Worm (Caenorhabditis elegans): ENCODE data around the gene ilys-3.

ilys-3 gene

DNA sequence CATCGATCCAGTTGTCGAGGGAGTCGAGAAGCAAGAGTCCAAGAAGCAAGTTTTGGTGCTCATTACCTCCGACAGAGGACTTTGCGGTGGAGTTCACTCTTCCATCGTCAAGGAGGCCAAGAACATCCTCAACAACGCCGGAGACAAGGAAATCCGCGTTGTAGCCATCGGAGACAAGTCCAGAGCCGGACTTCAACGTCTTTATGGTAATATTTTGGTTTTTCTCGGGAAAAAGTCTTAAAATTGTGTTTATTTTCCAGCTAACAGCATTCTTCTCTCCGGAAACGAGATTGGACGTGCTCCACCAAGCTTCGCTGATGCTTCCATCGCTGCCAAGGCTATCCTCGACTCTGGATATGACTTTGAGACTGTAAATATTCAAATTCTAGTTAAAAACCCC, 31.8 kb downstream of the ilys-3 start:
- TF ChIP-seq ceh-13 (GFP tag; optimal IDR thresholded peaks at IDR 0.05) (no peak), tbx-37 (GFP tag; conservative IDR thresholded peaks at IDR 0.05) (no peak), F13C5.2 (tag; optimal IDR thresholded peaks at IDR 0.05) (no peak), aly-1 (tag; optimal IDR thresholded peaks at IDR 0.05) (no peak)

DNA sequence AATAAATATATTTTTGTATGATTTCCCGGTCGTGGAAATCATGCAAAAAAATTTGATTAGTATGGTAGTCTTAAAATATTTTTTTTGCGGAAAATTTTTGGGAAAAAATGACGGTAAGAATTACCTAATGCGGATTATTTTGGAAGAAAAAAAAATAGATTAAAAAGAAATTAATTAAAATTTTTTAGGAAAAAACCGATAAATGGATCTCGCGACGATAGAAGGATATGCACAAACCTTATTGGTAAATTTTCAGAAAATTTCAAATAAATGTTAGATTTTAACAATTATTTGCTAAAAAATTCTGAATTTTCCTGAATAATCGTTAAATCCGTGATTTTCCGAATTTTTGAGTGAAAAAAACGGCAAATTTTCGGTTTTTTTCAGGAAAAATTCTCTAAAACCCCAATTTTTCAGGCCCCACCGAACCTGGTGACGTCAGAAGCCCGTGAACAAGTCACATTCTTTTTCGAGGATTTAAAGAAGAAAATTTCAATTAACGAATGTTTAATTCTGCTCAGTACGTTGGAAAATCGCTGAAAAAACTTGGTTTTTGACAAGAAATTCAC, 33.4 kb downstream of the ilys-3 start, which contains the start of gene Y69A2AR.16:
Y69A2AR.16 (plus strand) TSS at position 189 of the 569 bp plus-strand sequence.
- TF ChIP-seq hmbx-1 (tag; optimal IDR thresholded peaks at IDR 0.05) (no peak), flt-1 (GFP tag; IDR thresholded peaks at IDR 0.05) (no peak), scrt-1 (GFP tag; IDR thresholded peaks at IDR 0.05) (no peak), pes-1 (GFP tag; IDR thresholded peaks at IDR 0.05) (no peak), tra-4 (tag; optimal IDR thresholded peaks at IDR 0.05) (no peak), ceh-13 (GFP tag; optimal IDR thresholded peaks at IDR 0.05) (no peak), aly-1 (tag; optimal IDR thresholded peaks at IDR 0.05) (no peak), hmg-4 (GFP tag; optimal IDR thresholded peaks at IDR 0.05) (no peak), ama-1 (optimal IDR thresholded peaks at IDR 0.05) (no peak), tbx-11 (GFP tag; IDR thresholded peaks at IDR 0.05) (no peak), ceh-36 (tag; optimal IDR thresholded peaks at IDR 0.05) (no peak), ets-7 (tag; optimal IDR thresholded peaks at IDR 0.05) (no peak), tbx-37 (GFP tag; conservative IDR thresholded peaks at IDR 0.05) (no peak), hnd-1 (tag; optimal IDR thresholded peaks at IDR 0.05) (no peak), F13C5.2 (tag; optimal IDR thresholded peaks at IDR 0.05) (no peak), B0310.2 (tag; optimal IDR thresholded peaks at IDR 0.05) (no peak), sea-1 (GFP tag; conservative IDR thresholded peaks at IDR 0.05) (no peak)

DNA sequence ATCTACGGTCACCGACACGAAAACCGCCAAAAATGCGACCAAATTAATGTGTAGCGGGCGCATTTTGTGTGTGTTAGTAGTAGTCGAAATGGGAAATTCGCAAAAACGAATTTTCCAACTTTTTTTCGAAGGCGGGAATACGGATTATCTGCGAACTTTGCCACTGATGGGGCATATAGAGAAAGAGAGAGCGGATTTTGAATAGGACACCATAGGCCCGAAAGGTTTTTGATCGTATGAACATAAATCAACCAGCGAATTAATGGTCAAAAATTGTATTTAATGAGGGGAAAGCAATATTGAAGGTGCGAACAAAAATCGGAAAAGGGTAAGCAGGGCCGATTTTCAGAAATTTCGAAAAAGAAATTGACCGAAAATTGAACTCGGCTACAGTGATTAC, 43.6 kb downstream of the ilys-3 start, which contains the start of gene Y69A2AR.22:
Y69A2AR.22 (minus strand) TSS at position 101 of the 400 bp plus-strand sequence.
- TF ChIP-seq tra-4 (tag; optimal IDR thresholded peaks at IDR 0.05) (no peak), ets-7 (tag; optimal IDR thresholded peaks at IDR 0.05) (no peak), tbx-37 (GFP tag; conservative IDR thresholded peaks at IDR 0.05) (no peak)
